Fruit fly (Drosophila melanogaster): Measurements from ENCODE around the gene CG13855.

Gene CG13855

DNA sequence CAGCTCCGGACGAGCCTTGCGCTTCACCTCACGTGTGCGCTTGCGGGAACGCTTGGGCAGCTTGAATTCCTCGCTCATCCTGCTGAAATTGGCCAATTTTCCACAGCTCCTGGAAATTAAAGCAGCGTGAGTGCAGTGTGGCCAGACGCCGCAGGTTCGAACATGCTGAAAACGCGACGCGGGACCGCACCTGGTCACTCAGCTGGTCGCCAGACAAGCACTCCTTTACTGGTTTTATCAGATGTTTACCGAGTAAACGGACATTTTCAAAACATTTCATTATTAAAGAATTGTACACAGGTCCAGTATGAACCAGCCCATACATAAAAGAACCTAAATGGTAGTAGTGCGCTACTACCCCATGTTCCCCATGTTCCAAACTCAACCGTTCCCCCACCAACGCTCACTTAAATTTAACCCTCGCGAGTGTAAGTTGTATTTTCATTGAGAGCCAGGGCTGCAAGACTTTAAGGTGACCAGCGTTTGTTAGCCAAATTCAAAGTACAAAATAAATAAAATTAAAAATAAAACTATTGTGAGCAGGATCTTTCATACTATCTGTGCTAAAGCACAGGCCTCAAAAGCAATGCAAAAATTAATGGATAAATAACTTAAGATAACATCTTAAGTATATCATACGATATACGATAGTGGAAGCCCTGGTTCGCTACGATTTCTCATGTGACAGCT is 43.4 kb upstream of the CG13855 start, which contains the start of the genes JMJD6, CG7071 and Muted (continued):
- peak in 1 of 2 experiments; percentile 11 for TF ChIP-seq tll (GFP tag; optimal IDR thresholded peaks at IDR 0.05)
- peak; percentile 85 for TF ChIP-seq CG18011 (GFP tag; optimal IDR thresholded peaks at IDR 0.05)
- TF ChIP-seq scrt (GFP tag; optimal IDR thresholded peaks at IDR 0.05): peak; percentile 80
- TF ChIP-seq CG4730 (GFP tag; IDR thresholded peaks at IDR 0.05): peak; percentile 87
- TF ChIP-seq CG4328 (GFP tag; optimal IDR thresholded peaks at IDR 0.05): peak; percentile 93
- peak; percentile 74 for TF ChIP-seq CG16813 (GFP tag; IDR thresholded peaks at IDR 0.05; ENCODE audit: partially characterized antibody)
- TF ChIP-seq fru (optimal IDR thresholded peaks at IDR 0.05): no peak
- no peak for TF ChIP-seq lov (optimal IDR thresholded peaks at IDR 0.05)
- TF ChIP-seq lov (GFP tag; IDR thresholded peaks at IDR 0.05): peak; percentile 87; the same call in 2 of the 3 replicates
- TF ChIP-seq sna (GFP tag; IDR thresholded peaks at IDR 0.05; ENCODE audit: partially characterized antibody): peak; percentile 91
- peak; percentile 76 for TF ChIP-seq corto (GFP tag; optimal IDR thresholded peaks at IDR 0.05)
- peak; percentile 90 for TF ChIP-seq CG34224 (GFP tag; IDR thresholded peaks at IDR 0.05; ENCODE audit: partially characterized antibody)
- TF ChIP-seq Nf-YB (GFP tag; optimal IDR thresholded peaks at IDR 0.05): peak; percentile 77
- TF ChIP-seq CG18476 (GFP tag; optimal IDR thresholded peaks at IDR 0.05): peak; percentile 89
- TF ChIP-seq Nf-YC (tag; optimal IDR thresholded peaks at IDR 0.05): peak; percentile 78
- TF ChIP-seq CG11696 (GFP tag; IDR thresholded peaks at IDR 0.05): peak; percentile 75
- peak; percentile 71 for TF ChIP-seq CG3995 (GFP tag; optimal IDR thresholded peaks at IDR 0.05)
- TF ChIP-seq Scr (GFP tag; IDR thresholded peaks at IDR 0.05; ENCODE audit: partially characterized antibody): peak; percentile 89
- no peak; the same call in 1 of the 2 replicates for TF ChIP-seq CG43689 (GFP tag; IDR thresholded peaks at IDR 0.05)
- peak; percentile 89 for TF ChIP-seq caup (GFP tag; optimal IDR thresholded peaks at IDR 0.05; ENCODE audit: severe bottlenecking)
- TF ChIP-seq CG15011 (GFP tag; optimal IDR thresholded peaks at IDR 0.05): peak; percentile 71
- TF ChIP-seq CG14441 (GFP tag; IDR thresholded peaks at IDR 0.05): peak; percentile 92
- TF ChIP-seq ac (GFP tag; optimal IDR thresholded peaks at IDR 0.05): peak; percentile 52
- TF ChIP-seq Dip2 (GFP tag; IDR thresholded peaks at IDR 0.05): peak; percentile 40; the same call in 1 of the 2 replicates
- TF ChIP-seq CG10979 (tag; optimal IDR thresholded peaks at IDR 0.05): peak; percentile 84
- TF ChIP-seq CG11723 (GFP tag; optimal IDR thresholded peaks at IDR 0.05): peak; percentile 84
- TF ChIP-seq H2.0 (GFP tag; IDR thresholded peaks at IDR 0.05): peak; percentile 85
- TF ChIP-seq onecut (GFP tag; IDR thresholded peaks at IDR 0.05): peak; percentile 72
- TF ChIP-seq eve (GFP tag; optimal IDR thresholded peaks at IDR 0.05): no peak
- TF ChIP-seq exex (tag; optimal IDR thresholded peaks at IDR 0.05): peak; percentile 77
- peak; percentile 87 for TF ChIP-seq CG8388 (GFP tag; optimal IDR thresholded peaks at IDR 0.05)
- peak; percentile 68; the same call in 1 of the 2 replicates for TF ChIP-seq sim (GFP tag; IDR thresholded peaks at IDR 0.05)
- no peak for TF ChIP-seq yki (optimal IDR thresholded peaks at IDR 0.05)
- TF ChIP-seq Ptx1 (GFP tag; IDR thresholded peaks at IDR 0.05): peak; percentile 93
- TF ChIP-seq ara (GFP tag; IDR thresholded peaks at IDR 0.05): peak; percentile 86
- TF ChIP-seq CG31365 (tag; optimal IDR thresholded peaks at IDR 0.05): peak; percentile 30
- TF ChIP-seq CG2129 (GFP tag; IDR thresholded peaks at IDR 0.05; ENCODE audit: partially characterized antibody): peak; percentile 79
- TF ChIP-seq Atf3 (GFP tag; optimal IDR thresholded peaks at IDR 0.05): peak; percentile 86
- TF ChIP-seq CG11093 (GFP tag; IDR thresholded peaks at IDR 0.05): peak; percentile 85; the same call in 1 of the 3 replicates
- TF ChIP-seq nerfin-1 (tag; optimal IDR thresholded peaks at IDR 0.05): peak; percentile 88
- TF ChIP-seq klu (GFP tag; IDR thresholded peaks at IDR 0.05): peak; percentile 85
- TF ChIP-seq gro (GFP tag; optimal IDR thresholded peaks at IDR 0.05): peak; percentile 93
- peak; percentile 92 for TF ChIP-seq CG15514 (GFP tag; optimal IDR thresholded peaks at IDR 0.05)
- peak; percentile 98 for TF ChIP-seq CG9932 (GFP tag; IDR thresholded peaks at IDR 0.05)
- TF ChIP-seq Sox102F (GFP tag; optimal IDR thresholded peaks at IDR 0.05): peak; percentile 91
- peak; percentile 83; the same call in 1 of the 2 replicates for TF ChIP-seq CG32767 (GFP tag; IDR thresholded peaks at IDR 0.05)
- peak; percentile 93 for TF ChIP-seq CG1602 (GFP tag; optimal IDR thresholded peaks at IDR 0.05)
- TF ChIP-seq CG5180 (GFP tag; optimal IDR thresholded peaks at IDR 0.05): peak; percentile 66
- TF ChIP-seq wor (GFP tag; IDR thresholded peaks at IDR 0.05): peak; percentile 77; the same call in 1 of the 2 replicates
